Worm (Caenorhabditis elegans): Measurements from ENCODE around the gene raga-1.

raga-1 gene

DNA sequence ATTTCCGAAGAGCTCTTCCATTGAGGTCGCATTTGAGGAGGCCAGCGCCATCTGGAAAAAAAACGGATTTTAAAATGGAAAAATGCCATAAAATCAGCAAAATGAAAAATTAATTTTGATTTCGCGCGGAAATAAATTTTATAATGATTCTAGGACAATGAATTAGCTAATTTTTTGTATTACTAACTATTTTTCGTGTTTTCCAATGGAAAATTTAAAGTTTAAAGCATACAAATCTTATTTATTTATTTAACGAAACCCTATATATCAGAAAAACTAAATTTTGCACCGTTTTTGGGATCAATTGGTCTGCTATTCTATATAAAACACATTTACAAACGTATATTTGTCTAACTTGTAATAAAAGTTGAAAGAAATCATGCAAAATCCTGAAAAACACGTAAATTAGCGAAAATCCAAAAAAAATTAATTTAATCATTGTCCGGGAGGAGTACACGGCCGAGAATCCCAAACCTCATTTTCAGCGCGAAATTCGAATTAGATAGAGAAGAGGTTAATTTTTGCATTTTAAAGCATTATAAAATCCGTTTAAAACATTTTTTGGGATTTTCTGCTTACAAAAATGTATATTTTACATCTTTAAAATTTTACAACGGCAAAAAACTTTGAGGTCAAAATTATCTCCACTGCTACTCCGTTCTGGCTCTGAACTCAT is 10.9 kb upstream of the raga-1 start, which contains the start of gene C47G2.3 (continued):
- TF ChIP-seq Y105C5A.15 (GFP tag; IDR thresholded peaks at IDR 0.05) (0 out of 2 replicates have a peak, but pooled peaks have one; percentile 39), dmd-9 (GFP tag; IDR thresholded peaks at IDR 0.05) (no peak), ZK546.5 (tag; optimal IDR thresholded peaks at IDR 0.05) (no peak), aha-1 (tag) (peak; percentile 47), php-3 (GFP tag; IDR thresholded peaks at IDR 0.05) (no peak), hmg-1.1 (GFP tag; IDR thresholded peaks at IDR 0.05) (no peak), zag-1 (tag; optimal IDR thresholded peaks at IDR 0.05) (no peak), duxl-1 (tag; optimal IDR thresholded peaks at IDR 0.05; ENCODE audit: poor library complexity) (peak; percentile 71), nhr-6 (tag; optimal IDR thresholded peaks at IDR 0.05) (peak; percentile 58), attf-4 (tag; optimal IDR thresholded peaks at IDR 0.05) (no peak), Y5F2A.4 (GFP tag; optimal IDR thresholded peaks at IDR 0.05) (no peak)

ce11 chrII:11293433-11293832 is 7.7 kb upstream of the raga-1 start, which contains the start of gene C47G2.4:
Gene C47G2.4, minus strand, starts transcription at chrII:11293606.
- TF ChIP-seq snpc-1.2 (GFP tag; IDR thresholded peaks at IDR 0.05): no peak
- TF ChIP-seq dpl-1 (GFP tag; optimal IDR thresholded peaks at IDR 0.05): peak; percentile 66
- TF ChIP-seq hlh-11 (tag; optimal IDR thresholded peaks at IDR 0.05): peak; percentile 33
- no peak for TF ChIP-seq saeg-2 (GFP tag; IDR thresholded peaks at IDR 0.05)
- TF ChIP-seq Y5F2A.4 (GFP tag; optimal IDR thresholded peaks at IDR 0.05): no peak
- TF ChIP-seq fkh-10 (GFP tag; optimal IDR thresholded peaks at IDR 0.05): peak; percentile 40
- TF ChIP-seq nhr-42 (GFP tag; IDR thresholded peaks at IDR 0.05): 0 out of 2 replicates have a peak, but pooled peaks have one; percentile 11
- no peak for TF ChIP-seq daf-16 (GFP tag; optimal IDR thresholded peaks at IDR 0.05)
- peak; percentile 46 for TF ChIP-seq daf-16 (tag; optimal IDR thresholded peaks at IDR 0.05)
- TF ChIP-seq F49E8.2 (tag; optimal IDR thresholded peaks at IDR 0.05; ENCODE audit: borderline replicate concordance): no peak
- TF ChIP-seq vab-7 (GFP tag; IDR thresholded peaks at IDR 0.05): no peak
- TF ChIP-seq F10B5.3 (tag; optimal IDR thresholded peaks at IDR 0.05): no peak
- TF ChIP-seq dve-1 (tag; optimal IDR thresholded peaks at IDR 0.05; ENCODE audit: insufficient read depth): peak; percentile 64
- TF ChIP-seq lin-13 (GFP tag; optimal IDR thresholded peaks at IDR 0.05): peak; percentile 41
- TF ChIP-seq lsy-2 (tag; optimal IDR thresholded peaks at IDR 0.05): peak in 1 of 2 experiments; percentile 76
- TF ChIP-seq Y75B8A.6 (GFP tag; IDR thresholded peaks at IDR 0.05): no peak
- TF ChIP-seq mes-2 (tag; optimal IDR thresholded peaks at IDR 0.05; ENCODE audit: poor library complexity, severe bottlenecking): peak; percentile 94
- TF ChIP-seq F37D6.2 (tag; optimal IDR thresholded peaks at IDR 0.05): no peak
- peak; percentile 42 for TF ChIP-seq nhr-28 (tag; optimal IDR thresholded peaks at IDR 0.05)
- no peak for TF ChIP-seq snpc-4 (tag; optimal IDR thresholded peaks at IDR 0.05)
- TF ChIP-seq lin-38 (GFP tag; IDR thresholded peaks at IDR 0.05): peak; percentile 96
- peak; percentile 51; the same call in 1 of the 2 replicates for TF ChIP-seq T26A8.4 (GFP tag; IDR thresholded peaks at IDR 0.05)
- no peak for TF ChIP-seq skn-1 (tag; optimal IDR thresholded peaks at IDR 0.05)
- TF ChIP-seq rbr-2 (tag; optimal IDR thresholded peaks at IDR 0.05): peak; percentile 57
- TF ChIP-seq ceh-82 (tag; optimal IDR thresholded peaks at IDR 0.05): no peak
- TF ChIP-seq nhr-11 (tag; optimal IDR thresholded peaks at IDR 0.05): no peak
- peak; percentile 57 for TF ChIP-seq aha-1 (tag)
- no peak for TF ChIP-seq attf-4 (tag; optimal IDR thresholded peaks at IDR 0.05)
- peak in 1 of 2 experiments; percentile 56 for TF ChIP-seq hif-1 (tag; optimal IDR thresholded peaks at IDR 0.05)
- TF ChIP-seq hlh-30 (tag; optimal IDR thresholded peaks at IDR 0.05; ENCODE audit: insufficient read depth): peak; percentile 38
- no peak for TF ChIP-seq daf-8 (GFP tag; IDR thresholded peaks at IDR 0.05)
- TF ChIP-seq duxl-1 (tag; optimal IDR thresholded peaks at IDR 0.05; ENCODE audit: poor library complexity): peak; percentile 45
- TF ChIP-seq mep-1 (tag; optimal IDR thresholded peaks at IDR 0.05): peak; percentile 54
- peak; percentile 19 for TF ChIP-seq mxl-3 (GFP tag; optimal IDR thresholded peaks at IDR 0.05)
- TF ChIP-seq nhr-6 (tag; optimal IDR thresholded peaks at IDR 0.05): no peak
- TF ChIP-seq unc-130 (GFP tag; optimal IDR thresholded peaks at IDR 0.05): peak; percentile 39

All from whole organism, L4 larva.